Fruit fly (Drosophila melanogaster): ENCODE data around the gene CG8112.

CG8112 gene

DNA sequence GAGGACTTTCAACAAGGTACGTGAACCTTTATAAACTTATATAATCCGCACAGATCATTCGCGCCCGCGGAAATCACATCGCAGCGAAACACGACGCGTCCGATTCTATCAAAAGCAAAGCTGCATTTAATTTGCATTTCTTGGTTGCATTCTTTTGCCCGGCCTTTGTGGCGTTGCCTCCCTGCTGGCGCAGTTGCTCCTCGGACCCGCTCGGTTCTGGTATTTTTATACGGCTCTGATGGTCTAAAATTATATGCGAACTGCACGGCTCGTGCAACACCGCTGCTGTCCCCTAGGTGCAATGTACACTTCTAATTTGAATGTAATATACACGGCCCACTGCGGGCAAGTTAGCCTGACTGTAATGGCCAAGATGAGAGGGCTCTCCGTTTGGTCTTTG lies 5.6 kb downstream of the CG8112 start, which contains the start of gene Cks85A:
Cks85A (minus strand) TSS at position 101 of the 400 bp plus-strand sequence.
- no peak for TF ChIP-seq CTCF (optimal IDR thresholded peaks at IDR 0.05)
- no peak for TF ChIP-seq CG8478 (optimal IDR thresholded peaks at IDR 0.05)

DNA sequence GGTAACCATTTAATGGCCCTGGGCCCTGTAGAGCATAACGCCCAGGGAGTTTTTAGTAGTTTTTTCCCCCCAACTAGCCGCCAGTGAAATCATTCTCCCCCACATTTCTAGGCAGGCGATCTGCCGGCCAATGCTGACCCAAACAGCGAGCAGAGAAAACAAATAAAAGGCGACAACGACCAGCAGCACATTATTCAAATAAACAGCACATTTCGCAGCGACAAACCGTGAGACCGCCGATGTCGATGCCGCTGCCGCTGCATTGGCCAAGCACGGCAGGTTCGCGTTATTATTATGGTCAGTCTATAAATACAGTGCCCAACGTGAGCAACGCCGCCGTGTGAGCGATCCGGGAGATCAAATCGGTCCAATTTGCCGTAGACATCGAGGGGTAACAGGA lies 6.2 kb downstream of the CG8112 start, which contains the start of gene CG11760:
CG11760 (plus strand) TSS at position 301 of the 400 bp plus-strand sequence.
- TF ChIP-seq CG8478 (optimal IDR thresholded peaks at IDR 0.05) (no peak), CTCF (optimal IDR thresholded peaks at IDR 0.05) (no peak)

- TF ChIP-seq CG8478 (optimal IDR thresholded peaks at IDR 0.05) = no peak
- TF ChIP-seq CTCF (optimal IDR thresholded peaks at IDR 0.05) = no peak
Measured at dm6 chr3R:8721071-8721470, 8.3 kb downstream of the CG8112 start, which contains the start of gene CG8136. TSS of gene CG8136 (plus strand) at chr3R:8721371.

DNA sequence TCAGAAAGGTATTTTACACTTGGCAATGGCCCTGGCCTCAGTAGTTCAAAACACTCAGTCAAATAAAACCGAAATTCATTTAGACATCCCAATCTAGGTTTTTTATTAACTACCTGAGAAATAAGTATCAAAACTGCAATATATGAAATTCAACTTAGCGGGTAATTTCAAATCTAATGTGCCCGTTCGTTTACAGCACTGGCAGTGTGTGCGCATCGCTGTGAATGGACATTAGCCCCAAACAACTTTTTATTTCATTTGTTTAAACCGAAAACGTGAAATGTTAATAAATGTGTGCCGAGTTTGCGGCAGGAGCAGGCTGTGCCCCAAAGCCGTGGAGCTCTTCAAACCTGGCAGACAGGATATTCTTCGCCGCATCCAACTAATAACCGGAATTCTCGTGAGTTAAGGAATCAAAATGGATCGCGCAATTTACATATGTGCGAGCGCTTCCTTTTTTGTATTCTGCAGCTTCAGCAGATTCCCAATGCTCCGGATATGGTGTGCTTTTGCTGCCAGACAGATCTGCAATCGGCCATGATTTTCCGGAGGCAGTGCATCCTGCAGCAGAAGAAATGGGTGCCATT lies 10.3 kb downstream of the CG8112 start, which contains the start of gene nom:
nom (plus strand) TSS at position 213 of the 587 bp plus-strand sequence.
- TF ChIP-seq CG8478 (optimal IDR thresholded peaks at IDR 0.05) = no peak
- no peak for TF ChIP-seq CTCF (optimal IDR thresholded peaks at IDR 0.05)

DNA sequence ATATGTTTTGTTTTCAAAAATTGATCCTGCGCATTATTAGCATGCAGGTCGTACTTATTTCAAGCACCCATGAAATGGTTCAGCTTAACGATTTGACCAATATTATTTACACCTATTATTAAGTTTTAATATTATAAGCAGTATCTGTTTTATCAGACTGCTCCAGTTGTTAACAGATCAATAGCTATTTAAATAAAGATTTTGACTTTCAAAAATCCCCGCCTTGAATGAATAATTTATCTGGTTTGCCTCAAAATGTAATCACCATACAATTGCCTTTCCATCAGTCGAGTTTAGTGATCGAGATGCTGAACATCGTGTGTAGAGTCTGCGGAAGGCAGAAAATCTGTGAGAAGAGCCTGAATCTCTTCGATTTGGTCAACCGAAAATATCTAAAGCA lies 12.4 kb downstream of the CG8112 start, which contains the start of gene ouib:
ouib (plus strand) TSS at position 301 of the 400 bp plus-strand sequence.
- TF ChIP-seq CG8478 (optimal IDR thresholded peaks at IDR 0.05) (no peak), CTCF (optimal IDR thresholded peaks at IDR 0.05) (no peak)

- TF ChIP-seq CTCF (optimal IDR thresholded peaks at IDR 0.05) (no peak), CG8478 (optimal IDR thresholded peaks at IDR 0.05) (no peak)
Measured at dm6 chr3R:8726632-8727031, 13.9 kb downstream of the CG8112 start, which contains the start of gene CG8159. TSS of gene CG8159 (plus strand) at chr3R:8726854.

- no peak for TF ChIP-seq CTCF (optimal IDR thresholded peaks at IDR 0.05)
- TF ChIP-seq CG8478 (optimal IDR thresholded peaks at IDR 0.05) = no peak
Measured at dm6 chr3R:8729542-8729941, 16.8 kb downstream of the CG8112 start, which contains the start of gene ranshi. TSS of gene ranshi (minus strand) at chr3R:8729693.

- TF ChIP-seq CTCF (optimal IDR thresholded peaks at IDR 0.05) = no peak
- TF ChIP-seq CG8478 (optimal IDR thresholded peaks at IDR 0.05) = no peak
Measured at dm6 chr3R:8731597-8732263, 19.0 kb downstream of the CG8112 start, which contains the start of the genes M1BP and CG8202. TSS of gene M1BP (minus strand) at chr3R:8731698. TSS of gene CG8202 (plus strand) at chr3R:8732091.

dm6 chr3R:8739161-8739783 lies 26.5 kb downstream of the CG8112 start:
- TF ChIP-seq CTCF (optimal IDR thresholded peaks at IDR 0.05) (no peak), CG8478 (optimal IDR thresholded peaks at IDR 0.05) (no peak)

DNA sequence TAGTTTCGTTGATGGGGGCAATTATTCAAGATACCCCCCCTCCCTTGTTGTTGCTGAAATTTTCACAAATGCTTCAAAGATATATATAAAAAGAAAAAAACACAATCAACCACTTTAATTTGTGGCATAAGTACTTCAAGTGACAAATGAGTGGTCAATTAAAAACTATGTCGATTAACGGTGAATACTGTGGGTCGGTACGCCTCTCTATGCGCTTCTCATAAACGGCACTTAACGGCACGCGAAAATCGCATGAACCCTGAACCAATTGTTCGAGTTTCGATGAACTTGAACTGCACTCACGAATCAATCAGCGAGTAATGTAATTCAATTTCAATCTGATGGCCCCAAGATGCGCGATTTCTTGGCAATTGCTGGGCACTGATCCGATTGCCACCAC lies 27.4 kb downstream of the CG8112 start:
- no peak for TF ChIP-seq CG8478 (optimal IDR thresholded peaks at IDR 0.05)
- TF ChIP-seq CTCF (optimal IDR thresholded peaks at IDR 0.05) = no peak

- no peak for TF ChIP-seq CG8478 (optimal IDR thresholded peaks at IDR 0.05)
- TF ChIP-seq CTCF (optimal IDR thresholded peaks at IDR 0.05) = no peak
Measured at dm6 chr3R:8741248-8741647, 28.5 kb downstream of the CG8112 start.

- TF ChIP-seq CG8478 (optimal IDR thresholded peaks at IDR 0.05) (no peak), CTCF (optimal IDR thresholded peaks at IDR 0.05) (no peak)
Measured at dm6 chr3R:8741941-8742340, 29.2 kb downstream of the CG8112 start.

dm6 chr3R:8742661-8743060 lies 29.9 kb downstream of the CG8112 start:
- TF ChIP-seq CTCF (optimal IDR thresholded peaks at IDR 0.05) (no peak), CG8478 (optimal IDR thresholded peaks at IDR 0.05) (no peak)

- TF ChIP-seq CG8478 (optimal IDR thresholded peaks at IDR 0.05) = no peak
- no peak for TF ChIP-seq CTCF (optimal IDR thresholded peaks at IDR 0.05)
Measured at dm6 chr3R:8744198-8744597, 31.5 kb downstream of the CG8112 start.

dm6 chr3R:8746354-8746753 lies 33.6 kb downstream of the CG8112 start:
- no peak for TF ChIP-seq CG8478 (optimal IDR thresholded peaks at IDR 0.05)
- TF ChIP-seq CTCF (optimal IDR thresholded peaks at IDR 0.05) = no peak

Data from S2 (cell line).